Fruit fly (Drosophila melanogaster): Measurements from ENCODE around the gene ida.

DNA sequence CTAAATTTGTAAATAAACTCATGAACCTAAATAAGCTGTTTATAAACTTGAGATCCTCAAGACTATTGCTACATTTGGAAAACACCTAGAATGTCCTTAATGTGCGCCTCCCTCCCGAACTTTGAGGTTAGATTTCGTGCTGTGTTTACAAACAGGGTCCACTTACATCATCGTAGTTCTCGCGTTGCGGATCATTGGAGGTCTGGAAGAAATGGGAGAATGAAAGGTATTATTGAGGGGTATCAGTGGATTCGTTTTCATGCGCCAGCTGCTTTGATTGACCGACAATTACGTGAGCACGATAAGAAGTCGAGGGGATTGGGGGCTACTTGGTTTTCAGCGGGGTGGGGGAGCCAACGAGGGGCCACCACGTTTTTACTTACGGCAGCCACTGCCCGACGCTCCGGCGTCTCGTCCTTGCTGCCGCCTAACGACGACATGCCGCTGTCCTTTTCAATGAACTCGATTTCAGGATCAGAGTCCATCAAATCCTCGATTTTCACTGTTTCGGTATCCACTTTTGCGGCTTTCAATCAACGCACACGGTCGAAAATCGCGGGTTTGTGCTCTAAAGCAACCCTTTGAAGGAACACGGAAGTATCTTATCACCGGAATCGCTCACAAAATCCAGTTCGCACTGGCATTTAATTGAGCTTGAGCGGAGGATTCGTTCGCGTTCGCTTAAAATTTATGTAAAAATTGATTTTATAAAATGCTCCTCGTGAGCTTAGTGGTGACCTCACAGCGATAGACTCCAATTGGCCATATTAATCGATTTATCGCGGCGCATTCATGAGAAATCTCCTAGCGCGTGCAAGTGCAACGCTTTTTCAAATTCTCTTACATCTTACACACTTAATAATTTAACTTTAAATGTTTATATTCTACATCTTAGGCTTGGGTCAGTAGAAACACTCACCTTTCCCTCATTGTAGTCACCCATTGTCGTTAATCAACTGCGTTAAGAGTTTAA lies 4.0 kb downstream of the ida start:
- TF ChIP-seq Dll (optimal IDR thresholded peaks at IDR 0.05) (no peak), CG8478 (optimal IDR thresholded peaks at IDR 0.05) (no peak), psq (optimal IDR thresholded peaks at IDR 0.05) (no peak)
